Worm (Caenorhabditis elegans): Measurements from ENCODE around the gene D2062.13.

- TF ChIP-seq fkh-8 (tag; optimal IDR thresholded peaks at IDR 0.05) (no peak), zag-1 (tag; optimal IDR thresholded peaks at IDR 0.05) (no peak), fkh-10 (GFP tag; optimal IDR thresholded peaks at IDR 0.05) (no peak), ztf-4 (tag; optimal IDR thresholded peaks at IDR 0.05) (no peak), lin-13 (GFP tag; optimal IDR thresholded peaks at IDR 0.05) (no peak), nhr-28 (tag; optimal IDR thresholded peaks at IDR 0.05) (no peak), nhr-12 (tag; optimal IDR thresholded peaks at IDR 0.05) (no peak), lir-3 (tag; optimal IDR thresholded peaks at IDR 0.05; ENCODE audit: poor library complexity) (no peak), aly-2 (tag; optimal IDR thresholded peaks at IDR 0.05) (no peak)
These were observed 34.2 kb upstream of the D2062.13 start for ce11 chrII:2578216-2578615.
